Fruit fly (Drosophila melanogaster): ENCODE measurements around the gene Cdc23.

dm6 chr2L:20438474-20438873 lies 20.7 kb upstream of the Cdc23 start:
- TF ChIP-seq Mio (GFP tag; optimal IDR thresholded peaks at IDR 0.05) (no peak), CG32264 (GFP tag; optimal IDR thresholded peaks at IDR 0.05) (no peak), Abd-B (GFP tag; optimal IDR thresholded peaks at IDR 0.05) (no peak)
